Worm (Caenorhabditis elegans): Measurements from ENCODE around the gene nhr-119.

nhr-119 gene

DNA sequence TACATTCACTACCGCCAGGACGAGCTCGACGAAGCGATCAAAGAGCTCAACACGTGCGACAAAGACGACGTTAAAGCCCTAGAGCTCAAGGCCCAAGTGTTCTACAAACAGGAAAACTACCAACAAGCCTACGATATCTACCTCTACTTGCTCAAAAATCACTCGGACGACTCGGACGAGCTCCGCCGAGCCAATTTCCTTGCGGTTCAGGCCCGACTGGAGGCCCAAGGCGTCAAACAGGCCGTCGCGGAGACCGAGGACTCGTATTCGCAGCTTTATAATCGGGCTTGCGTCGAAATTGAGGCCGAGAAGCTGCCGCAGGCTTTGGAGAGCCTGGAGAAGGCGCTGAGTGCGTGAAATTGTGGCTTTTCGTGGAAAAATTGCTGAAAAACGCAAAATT, 12.6 kb downstream of the nhr-119 start:
- no peak for TF ChIP-seq cog-1 (tag; optimal IDR thresholded peaks at IDR 0.05)
- TF ChIP-seq ztf-29 (GFP tag; IDR thresholded peaks at IDR 0.05) = no peak
- TF ChIP-seq klf-2 (GFP tag; conservative IDR thresholded peaks at IDR 0.05) = no peak

- TF ChIP-seq ztf-23 (GFP tag; IDR thresholded peaks at IDR 0.05) (no peak), tab-1 (GFP tag; IDR thresholded peaks at IDR 0.05) (no peak), med-1 (GFP tag; optimal IDR thresholded peaks at IDR 0.05; ENCODE audit: insufficient read depth) (no peak), flt-1 (GFP tag; IDR thresholded peaks at IDR 0.05) (no peak), klf-2 (GFP tag; conservative IDR thresholded peaks at IDR 0.05) (no peak)
These were observed 13.3 kb downstream of the nhr-119 start, which contains the start of the genes F08D12.12 and srpa-72 for ce11 chrII:2787031-2787512. Gene F08D12.12, minus strand, starts transcription at chrII:2787081. Gene srpa-72, plus strand, starts transcription at chrII:2787481.

- TF ChIP-seq ztf-23 (GFP tag; IDR thresholded peaks at IDR 0.05) = no peak
- no peak for TF ChIP-seq cog-1 (tag; optimal IDR thresholded peaks at IDR 0.05)
- no peak for TF ChIP-seq ref-1 (GFP tag; conservative IDR thresholded peaks at IDR 0.05)
These were observed 14.6 kb downstream of the nhr-119 start for ce11 chrII:2785787-2786186.

DNA sequence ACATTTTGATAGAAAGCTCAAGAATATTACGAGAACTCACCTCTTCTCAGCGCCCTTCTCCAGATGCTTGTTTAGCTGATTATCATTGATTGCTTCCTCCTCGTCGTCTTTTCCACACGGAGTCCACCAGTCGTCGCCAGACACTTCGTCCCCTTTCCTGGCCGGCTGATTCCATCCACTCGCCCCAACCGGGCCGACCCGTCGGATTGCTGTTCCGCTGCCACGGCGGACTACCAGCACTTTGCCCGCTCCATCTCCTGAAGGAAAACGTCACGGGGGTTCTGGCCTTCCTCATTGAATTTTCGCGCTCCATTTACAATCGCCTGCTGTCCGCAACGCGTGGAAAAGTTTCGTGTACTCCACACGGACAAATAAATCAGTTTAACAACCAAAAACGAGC, 17.0 kb downstream of the nhr-119 start:
- TF ChIP-seq ref-1 (GFP tag; conservative IDR thresholded peaks at IDR 0.05) (no peak), ztf-29 (GFP tag; IDR thresholded peaks at IDR 0.05) (no peak), tab-1 (GFP tag; IDR thresholded peaks at IDR 0.05) (no peak), cog-1 (tag; optimal IDR thresholded peaks at IDR 0.05) (no peak), T22C8.4 (GFP tag; IDR thresholded peaks at IDR 0.05) (no peak), med-1 (GFP tag; optimal IDR thresholded peaks at IDR 0.05; ENCODE audit: insufficient read depth) (no peak), flt-1 (GFP tag; IDR thresholded peaks at IDR 0.05) (no peak), ztf-23 (GFP tag; IDR thresholded peaks at IDR 0.05) (no peak), klf-2 (GFP tag; conservative IDR thresholded peaks at IDR 0.05) (no peak)

- no peak for TF ChIP-seq med-1 (GFP tag; optimal IDR thresholded peaks at IDR 0.05; ENCODE audit: insufficient read depth)
- no peak for TF ChIP-seq tab-1 (GFP tag; IDR thresholded peaks at IDR 0.05)
These were observed 19.0 kb downstream of the nhr-119 start, which contains the start of gene F08D12.2 for ce11 chrII:2781355-2781754. Gene F08D12.2, plus strand, starts transcription at chrII:2781655.

ce11 chrII:2780804-2781203, 19.6 kb downstream of the nhr-119 start:
- TF ChIP-seq med-1 (GFP tag; optimal IDR thresholded peaks at IDR 0.05; ENCODE audit: insufficient read depth) (no peak), T22C8.4 (GFP tag; IDR thresholded peaks at IDR 0.05) (no peak), tab-1 (GFP tag; IDR thresholded peaks at IDR 0.05) (no peak), ref-1 (GFP tag; conservative IDR thresholded peaks at IDR 0.05) (no peak), ztf-23 (GFP tag; IDR thresholded peaks at IDR 0.05) (no peak), klf-2 (GFP tag; conservative IDR thresholded peaks at IDR 0.05) (no peak), ztf-29 (GFP tag; IDR thresholded peaks at IDR 0.05) (no peak), cog-1 (tag; optimal IDR thresholded peaks at IDR 0.05) (no peak), flt-1 (GFP tag; IDR thresholded peaks at IDR 0.05) (no peak)

DNA sequence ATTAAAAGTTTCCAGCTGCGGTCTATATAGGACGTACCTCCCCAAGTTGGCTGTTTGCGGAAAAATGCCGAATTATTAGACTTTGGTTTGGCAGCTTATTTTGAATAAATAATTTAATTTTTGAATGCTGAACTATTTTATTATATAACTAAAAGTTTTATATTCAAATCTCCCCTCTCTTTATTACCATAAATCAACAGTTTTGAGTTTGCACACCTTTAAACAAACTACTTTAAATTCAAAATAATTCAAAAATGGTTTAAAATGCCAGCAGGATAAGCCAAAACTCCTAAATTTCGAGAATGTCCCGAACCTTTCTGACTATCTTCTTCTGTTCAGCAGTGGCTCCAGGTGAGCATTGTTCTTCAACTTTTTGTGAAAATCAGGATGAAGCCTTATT, 21.1 kb downstream of the nhr-119 start, which contains the start of gene F08D12.3:
Gene F08D12.3 (plus strand): TSS at position 301 of the 400 bp plus-strand sequence.
- TF ChIP-seq flt-1 (GFP tag; IDR thresholded peaks at IDR 0.05) (no peak), med-1 (GFP tag; optimal IDR thresholded peaks at IDR 0.05; ENCODE audit: insufficient read depth) (no peak), ztf-23 (GFP tag; IDR thresholded peaks at IDR 0.05) (no peak), ztf-29 (GFP tag; IDR thresholded peaks at IDR 0.05) (no peak), T22C8.4 (GFP tag; IDR thresholded peaks at IDR 0.05) (no peak)

DNA sequence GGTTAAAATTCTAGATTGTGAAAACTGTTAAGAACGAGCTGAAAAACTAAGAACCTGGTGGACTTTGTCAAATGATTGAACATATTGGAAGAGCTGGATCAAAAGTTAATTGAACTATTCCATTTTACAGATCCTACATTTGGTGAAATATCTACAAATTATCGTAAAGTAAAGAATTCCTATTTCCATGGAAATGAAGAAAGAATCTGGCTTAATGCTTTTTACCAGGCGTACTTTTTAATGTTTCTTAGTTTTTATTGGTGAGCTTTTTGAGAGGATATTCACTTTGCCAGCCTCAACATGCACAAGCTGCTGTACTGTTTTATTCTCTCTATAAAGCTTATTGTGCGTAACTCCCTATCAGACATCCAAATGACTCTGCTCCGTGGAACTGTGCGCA, 22.6 kb downstream of the nhr-119 start, which contains the start of gene F08D12.4:
Gene F08D12.4 (plus strand): TSS at position 301 of the 400 bp plus-strand sequence.
- TF ChIP-seq tab-1 (GFP tag; IDR thresholded peaks at IDR 0.05) (no peak), flt-1 (GFP tag; IDR thresholded peaks at IDR 0.05) (no peak), ztf-23 (GFP tag; IDR thresholded peaks at IDR 0.05) (no peak), ztf-29 (GFP tag; IDR thresholded peaks at IDR 0.05) (no peak)

DNA sequence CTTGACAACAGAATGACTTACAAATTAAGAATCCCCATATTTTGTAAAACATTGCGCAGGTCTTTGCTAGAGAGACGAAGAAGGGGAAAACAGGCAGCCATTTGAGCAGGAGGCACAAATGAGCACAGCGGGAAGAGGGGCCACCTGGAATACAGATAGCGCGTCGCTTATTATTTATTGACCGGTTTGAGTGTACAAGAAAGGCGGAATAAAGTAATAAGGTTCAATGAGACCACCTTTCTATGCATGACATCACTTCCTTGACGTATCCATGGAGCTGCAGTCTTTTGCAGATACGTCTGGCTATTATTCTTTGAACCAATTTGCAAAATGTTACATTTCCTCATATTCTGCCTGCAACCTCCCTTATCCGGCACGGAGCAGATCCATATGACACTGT, 25.5 kb downstream of the nhr-119 start, which contains the start of gene fbxb-111:
Gene fbxb-111 (minus strand): TSS at position 101 of the 400 bp plus-strand sequence.
- no peak for TF ChIP-seq T22C8.4 (GFP tag; IDR thresholded peaks at IDR 0.05)
- TF ChIP-seq ztf-29 (GFP tag; IDR thresholded peaks at IDR 0.05) = no peak
- no peak for TF ChIP-seq ztf-23 (GFP tag; IDR thresholded peaks at IDR 0.05)
- no peak for TF ChIP-seq tab-1 (GFP tag; IDR thresholded peaks at IDR 0.05)
- no peak for TF ChIP-seq med-1 (GFP tag; optimal IDR thresholded peaks at IDR 0.05; ENCODE audit: insufficient read depth)
- no peak for TF ChIP-seq klf-2 (GFP tag; conservative IDR thresholded peaks at IDR 0.05)
- no peak for TF ChIP-seq flt-1 (GFP tag; IDR thresholded peaks at IDR 0.05)
- TF ChIP-seq cog-1 (tag; optimal IDR thresholded peaks at IDR 0.05) = no peak
- TF ChIP-seq ref-1 (GFP tag; conservative IDR thresholded peaks at IDR 0.05) = no peak

DNA sequence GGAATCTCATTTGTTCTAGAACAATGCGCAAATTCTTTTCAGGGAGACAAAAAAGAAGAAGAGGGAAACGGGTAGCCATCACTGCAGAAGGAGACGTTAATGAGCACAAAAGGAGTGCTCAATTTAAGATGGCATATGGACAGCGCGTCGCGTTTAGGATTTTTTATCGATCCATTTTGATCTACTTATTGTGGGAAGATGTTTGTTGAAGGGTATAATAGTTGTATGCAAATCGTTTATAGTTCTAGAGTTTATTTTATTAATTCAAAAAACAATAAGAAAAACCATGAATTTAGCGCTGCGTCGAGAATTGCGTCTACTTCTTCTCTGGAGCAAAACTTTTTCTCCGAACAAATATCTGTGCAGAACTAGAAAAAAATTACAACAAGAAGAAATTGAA, 26.9 kb downstream of the nhr-119 start, which contains the start of gene sdz-9:
Gene sdz-9 (minus strand): TSS at position 101 of the 400 bp plus-strand sequence.
- TF ChIP-seq ztf-29 (GFP tag; IDR thresholded peaks at IDR 0.05) (no peak), flt-1 (GFP tag; IDR thresholded peaks at IDR 0.05) (no peak), tab-1 (GFP tag; IDR thresholded peaks at IDR 0.05) (no peak), ztf-23 (GFP tag; IDR thresholded peaks at IDR 0.05) (no peak), klf-2 (GFP tag; conservative IDR thresholded peaks at IDR 0.05) (no peak), ref-1 (GFP tag; conservative IDR thresholded peaks at IDR 0.05) (no peak), med-1 (GFP tag; optimal IDR thresholded peaks at IDR 0.05; ENCODE audit: insufficient read depth) (no peak), cog-1 (tag; optimal IDR thresholded peaks at IDR 0.05) (no peak), T22C8.4 (GFP tag; IDR thresholded peaks at IDR 0.05) (no peak)

DNA sequence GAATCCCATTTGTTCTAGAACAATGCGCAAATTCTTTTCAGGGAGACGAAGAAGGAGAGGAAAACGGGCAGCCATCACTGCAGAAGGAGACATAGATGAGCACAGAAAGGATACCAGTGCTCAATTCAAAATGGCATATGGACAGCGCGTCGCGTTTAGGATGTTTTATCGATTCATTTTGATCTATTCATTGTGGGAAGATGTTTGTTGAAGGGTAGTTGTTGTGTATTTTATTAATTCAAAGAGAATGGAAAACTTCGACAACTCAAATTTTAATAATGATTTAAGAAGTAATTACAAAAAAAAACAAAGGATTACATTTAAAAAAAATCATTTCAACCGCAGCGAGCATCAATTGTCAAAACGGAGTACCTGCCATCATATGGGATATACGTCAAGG, 28.2 kb downstream of the nhr-119 start, which contains the start of gene sdz-10:
Gene sdz-10 (minus strand): TSS at position 101 of the 400 bp plus-strand sequence.
- no peak for TF ChIP-seq flt-1 (GFP tag; IDR thresholded peaks at IDR 0.05)
- no peak for TF ChIP-seq tab-1 (GFP tag; IDR thresholded peaks at IDR 0.05)
- TF ChIP-seq cog-1 (tag; optimal IDR thresholded peaks at IDR 0.05) = no peak
- TF ChIP-seq ztf-23 (GFP tag; IDR thresholded peaks at IDR 0.05) = no peak
- TF ChIP-seq ztf-29 (GFP tag; IDR thresholded peaks at IDR 0.05) = no peak
- no peak for TF ChIP-seq med-1 (GFP tag; optimal IDR thresholded peaks at IDR 0.05; ENCODE audit: insufficient read depth)
- no peak for TF ChIP-seq T22C8.4 (GFP tag; IDR thresholded peaks at IDR 0.05)
- TF ChIP-seq ref-1 (GFP tag; conservative IDR thresholded peaks at IDR 0.05) = no peak
- TF ChIP-seq klf-2 (GFP tag; conservative IDR thresholded peaks at IDR 0.05) = no peak
